Fruit fly (Drosophila melanogaster) whole organism, embryonic: ENCODE data around the gene ph-p.

ENCODE experiments used
- Atf-2 ChIP-seq: fragments of 200-800 bp; sonication (Bioruptor generic); optimal IDR thresholded peaks from 2 replicates; lab custom pipeline; 2016; ENCODE audit warnings: missing biosample characterization, missing genetic modification characterization
- Bdp1 ChIP-seq: fragments of 200-800 bp; sonication (Bioruptor generic); optimal IDR thresholded peaks from 3 replicates; lab custom pipeline; 2016; ENCODE audit warnings: missing biosample characterization, missing genetic modification characterization
- Blimp-1 ChIP-seq: fragments of 200-800 bp; sonication (Bioruptor generic); optimal IDR thresholded peaks from 3 replicates; lab custom pipeline; 2018; ENCODE audit warnings: missing biosample characterization, missing genetic modification characterization, mild to moderate bottlenecking, moderate library complexity, missing genetic modification reagents
- CG10959 ChIP-seq: fragments of 200-800 bp; sonication (Bioruptor generic); IDR thresholded peaks from 2 replicates; pipeline ENCODE4 v1.3.6; 2022; ENCODE audit warnings: missing biosample characterization, missing genetic modification characterization
- CG11247 ChIP-seq: fragments of 200-800 bp; sonication (Bioruptor generic); IDR thresholded peaks from 2 replicates; pipeline ENCODE4 v1.3.6; 2022; ENCODE audit warnings: missing biosample characterization, missing genetic modification characterization
- CG11398 ChIP-seq: fragments of 200-800 bp; sonication (Bioruptor generic); optimal IDR thresholded peaks from 2 replicates; lab custom pipeline; 2016; ENCODE audit warnings: missing biosample characterization, missing genetic modification characterization
- CG11560 ChIP-seq: fragments of 200-800 bp; sonication (Bioruptor generic); IDR thresholded peaks from 3 replicates; pipeline ENCODE4 v1.3.6; 2022; ENCODE audit warnings: missing biosample characterization, missing genetic modification characterization
- CG15011 ChIP-seq: fragments of 200-800 bp; sonication (Bioruptor generic); optimal IDR thresholded peaks from 3 replicates; lab custom pipeline; 2018; ENCODE audit warnings: missing biosample characterization, mild to moderate bottlenecking, missing genetic modification characterization
- CG17361 ChIP-seq: fragments of 200-800 bp; sonication (Bioruptor generic); IDR thresholded peaks from 3 replicates; pipeline ENCODE4 v1.3.6; 2022; ENCODE audit warnings: missing biosample characterization, missing genetic modification characterization
- CG18764 ChIP-seq: fragments of 200-800 bp; sonication (Bioruptor generic); optimal IDR thresholded peaks from 3 replicates; lab custom pipeline; 2016; ENCODE audit warnings: missing biosample characterization, missing genetic modification characterization
- CG33557 ChIP-seq: fragments of 200-800 bp; sonication (Bioruptor generic); optimal IDR thresholded peaks from 2 replicates; lab custom pipeline; 2019; ENCODE audit warnings: missing biosample characterization, mild to moderate bottlenecking, missing genetic modification characterization, moderate library complexity
- CG34422 ChIP-seq: fragments of 200-800 bp; sonication (Bioruptor generic); IDR thresholded peaks from 3 replicates; pipeline ENCODE4 v1.3.6; 2022; ENCODE audit warnings: missing biosample characterization, missing genetic modification characterization
- CG42726 ChIP-seq: fragments of 200-800 bp; sonication (Bioruptor generic); IDR thresholded peaks from 2 replicates; pipeline ENCODE4 v1.3.6; 2022; ENCODE audit warnings: missing biosample characterization, missing genetic modification characterization; ENCODE audit not compliant: partially characterized antibody
- CG6791 ChIP-seq: fragments of 200-800 bp; sonication (Bioruptor generic); IDR thresholded peaks from 3 replicates; pipeline ENCODE4 v1.3.6; 2022; ENCODE audit warnings: missing biosample characterization, missing genetic modification characterization; ENCODE audit not compliant: partially characterized antibody
- CG7357 ChIP-seq: fragments of 200-800 bp; sonication (Bioruptor generic); IDR thresholded peaks from 3 replicates; pipeline ENCODE4 v1.3.6; 2022; ENCODE audit warnings: missing biosample characterization, missing genetic modification characterization
- CG7987 ChIP-seq: fragments of 200-800 bp; sonication (Bioruptor generic); optimal IDR thresholded peaks from 2 replicates; lab custom pipeline; 2018; ENCODE audit warnings: missing biosample characterization, mild to moderate bottlenecking, missing genetic modification characterization, moderate library complexity
- CG8478 ChIP-seq: fragments of >200 bp; optimal IDR thresholded peaks from 2 replicates; lab custom pipeline; 2018
- CG9215 ChIP-seq: fragments of 200-800 bp; sonication (Bioruptor generic); IDR thresholded peaks from 2 replicates; pipeline ENCODE4 v1.3.6; 2022; ENCODE audit warnings: missing biosample characterization, missing genetic modification characterization
- CG9797 ChIP-seq: fragments of 200-800 bp; sonication (Bioruptor generic); optimal IDR thresholded peaks from 3 replicates; lab custom pipeline; 2018; ENCODE audit warnings: missing biosample characterization, mild to moderate bottlenecking, missing genetic modification characterization
- CG9932 ChIP-seq: fragments of 200-800 bp; sonication (Bioruptor generic); IDR thresholded peaks from 2 replicates; pipeline ENCODE4 v1.3.6; 2022; ENCODE audit warnings: missing biosample characterization, missing genetic modification characterization
- CTCF ChIP-seq: fragments of 200-800 bp; sonication (Bioruptor generic); optimal IDR thresholded peaks from 2 replicates; lab custom pipeline; 2017; ENCODE audit warnings: missing biosample characterization, mild to moderate bottlenecking, missing genetic modification characterization, moderate library complexity
- Camta ChIP-seq: fragments of 200-800 bp; sonication (Bioruptor generic); optimal IDR thresholded peaks from 2 replicates; lab custom pipeline; 2016; ENCODE audit warnings: missing biosample characterization, missing genetic modification characterization
- MTF-1 ChIP-seq: fragments of 200-800 bp; sonication (Bioruptor generic); optimal IDR thresholded peaks from 2 replicates; lab custom pipeline; 2018; ENCODE audit warnings: missing biosample characterization, mild to moderate bottlenecking, missing genetic modification characterization, borderline replicate concordance
- Mad ChIP-seq: fragments of 200-800 bp; sonication (Bioruptor generic); optimal IDR thresholded peaks from 2 replicates; lab custom pipeline; 2016; ENCODE audit warnings: missing biosample characterization, missing genetic modification characterization
- Nf-YC ChIP-seq: fragments of 200-800 bp; optimal IDR thresholded peaks from 3 replicates; lab custom pipeline; 2019; ENCODE audit warnings: missing biosample characterization, mild to moderate bottlenecking, missing genetic modification characterization, moderate library complexity
- Pdp1 ChIP-seq, 2 experiments: fragments of 200-800 bp; sonication (Bioruptor generic); optimal IDR thresholded peaks; 3 replicates each; lab custom pipeline; 2016; ENCODE audit warnings: missing biosample characterization in 2 of 2, missing genetic modification characterization in 2 of 2, mild to moderate bottlenecking in 1 of 2, moderate library complexity in 1 of 2
- Ptx1 ChIP-seq: fragments of 200-800 bp; sonication (Bioruptor generic); IDR thresholded peaks from 2 replicates; pipeline ENCODE4 v1.3.6; 2022; ENCODE audit warnings: missing biosample characterization, missing genetic modification characterization
- Scr ChIP-seq: fragments of 200-800 bp; sonication (Bioruptor generic); IDR thresholded peaks from 2 replicates; pipeline ENCODE4 v1.3.6; 2022; ENCODE audit warnings: missing biosample characterization, missing genetic modification characterization; ENCODE audit not compliant: partially characterized antibody
- Spps ChIP-seq: fragments of 200-800 bp; sonication (Bioruptor generic); optimal IDR thresholded peaks from 2 replicates; lab custom pipeline; 2018; ENCODE audit warnings: missing biosample characterization, mild to moderate bottlenecking, missing genetic modification characterization
- YL-1 ChIP-seq: fragments of 200-800 bp; sonication (Bioruptor generic); optimal IDR thresholded peaks from 3 replicates; lab custom pipeline; 2017; ENCODE audit warnings: missing biosample characterization, mild to moderate bottlenecking, missing genetic modification characterization
- ab ChIP-seq: fragments of 200-800 bp; sonication (Bioruptor generic); optimal IDR thresholded peaks from 2 replicates; lab custom pipeline; 2016; ENCODE audit warnings: missing biosample characterization, missing genetic modification characterization
- ara ChIP-seq: fragments of 200-800 bp; sonication (Bioruptor generic); IDR thresholded peaks from 2 replicates; pipeline ENCODE4 v1.3.6; 2022; ENCODE audit warnings: missing biosample characterization, missing genetic modification characterization
- bcd ChIP-seq: fragments of 200-800 bp; sonication (Bioruptor generic); optimal IDR thresholded peaks from 2 replicates; lab custom pipeline; 2017; ENCODE audit warnings: missing biosample characterization, mild to moderate bottlenecking, missing genetic modification characterization
- bowl ChIP-seq: fragments of 200-800 bp; sonication (Bioruptor generic); IDR thresholded peaks from 2 replicates; pipeline ENCODE4 v1.3.6; 2022; ENCODE audit warnings: missing biosample characterization, missing genetic modification characterization
- btn ChIP-seq: fragments of 200-800 bp; sonication (Bioruptor generic); optimal IDR thresholded peaks from 2 replicates; lab custom pipeline; 2016; ENCODE audit warnings: missing biosample characterization, missing genetic modification characterization
- cad ChIP-seq: fragments of >200 bp; optimal IDR thresholded peaks from 2 replicates; lab custom pipeline; 2017; ENCODE audit warnings: missing biosample characterization, missing genetic modification characterization
- cas ChIP-seq: fragments of 200-800 bp; sonication (Bioruptor generic); IDR thresholded peaks from 2 replicates; pipeline ENCODE4 v1.3.6; 2022; ENCODE audit warnings: missing biosample characterization, missing genetic modification characterization
- chif ChIP-seq, 2 experiments: fragments of 200-800 bp; sonication (Bioruptor generic); optimal IDR thresholded peaks; 3 replicates each; lab custom pipeline; 2016; ENCODE audit warnings: missing biosample characterization in 2 of 2, missing genetic modification characterization in 2 of 2
- chn ChIP-seq: fragments of 200-800 bp; sonication (Bioruptor generic); optimal IDR thresholded peaks from 2 replicates; lab custom pipeline; 2016; ENCODE audit warnings: missing biosample characterization, missing genetic modification characterization
- dan ChIP-seq: fragments of 200-800 bp; sonication (Bioruptor generic); IDR thresholded peaks from 2 replicates; pipeline ENCODE4 v1.3.6; 2022; ENCODE audit warnings: missing biosample characterization, missing genetic modification characterization
- disco-r ChIP-seq: fragments of 200-800 bp; sonication (Bioruptor generic); optimal IDR thresholded peaks from 2 replicates; lab custom pipeline; 2016; ENCODE audit warnings: missing biosample characterization, missing genetic modification characterization
- fd64A ChIP-seq: fragments of 200-800 bp; sonication (Bioruptor generic); optimal IDR thresholded peaks from 3 replicates; lab custom pipeline; 2018; ENCODE audit warnings: missing biosample characterization, mild to moderate bottlenecking, missing genetic modification characterization
- fu2 ChIP-seq: fragments of 200-800 bp; sonication (Bioruptor generic); optimal IDR thresholded peaks from 2 replicates; lab custom pipeline; 2016; ENCODE audit warnings: missing biosample characterization, missing genetic modification characterization
- gcm2 ChIP-seq: fragments of 200-800 bp; sonication (Bioruptor generic); optimal IDR thresholded peaks from 2 replicates; lab custom pipeline; 2016; ENCODE audit warnings: missing biosample characterization, missing genetic modification characterization
- hb ChIP-seq: fragments of 200-800 bp; sonication (Bioruptor generic); IDR thresholded peaks from 3 replicates; pipeline ENCODE4 v1.3.6; 2022; ENCODE audit warnings: missing biosample characterization, missing genetic modification characterization; ENCODE audit not compliant: partially characterized antibody
- hkb ChIP-seq, 2 experiments: fragments of 200-800 bp in 1 of 2; fragments of >200 bp in 1 of 2; sonication (Bioruptor generic) in 1 of 2; IDR thresholded peaks in 1 of 2; optimal IDR thresholded peaks in 1 of 2; 2 replicates each; pipeline versions ENCODE4 v1.3.6 to Lab custom; 2017 to 2022; ENCODE audit warnings: missing biosample characterization in 1 of 2, missing genetic modification characterization in 1 of 2
- hth ChIP-seq: fragments of >200 bp; optimal IDR thresholded peaks from 2 replicates; lab custom pipeline; 2017; ENCODE audit warnings: inconsistent platforms
- lmd ChIP-seq: fragments of 200-800 bp; sonication (Bioruptor generic); IDR thresholded peaks from 2 replicates; pipeline ENCODE4 v1.3.6; 2022; ENCODE audit warnings: missing biosample characterization, missing genetic modification characterization
- sens ChIP-seq: fragments of 200-800 bp; sonication (Bioruptor generic); peaks from one replicate; lab custom pipeline; 2016; ENCODE audit warnings: missing biosample characterization, missing genetic modification characterization
- seq ChIP-seq: fragments of 200-800 bp; sonication (Bioruptor generic); IDR thresholded peaks from 2 replicates; pipeline ENCODE4 v1.3.6; 2022; ENCODE audit warnings: missing biosample characterization, missing genetic modification characterization
- sqz ChIP-seq: fragments of 200-800 bp; sonication (Bioruptor generic); optimal IDR thresholded peaks from 3 replicates; lab custom pipeline; 2018; ENCODE audit warnings: missing biosample characterization, mild to moderate bottlenecking, missing genetic modification characterization
- unc-4 ChIP-seq: fragments of 200-800 bp; sonication (Bioruptor generic); IDR thresholded peaks from 2 replicates; pipeline ENCODE4 v1.3.6; 2022; ENCODE audit warnings: missing biosample characterization, missing genetic modification characterization; ENCODE audit not compliant: partially characterized antibody
- zfh2 ChIP-seq: fragments of 200-800 bp; sonication (Bioruptor generic); optimal IDR thresholded peaks from 2 replicates; lab custom pipeline; 2016; ENCODE audit warnings: missing biosample characterization, missing genetic modification characterization

Gene ph-p

DNA sequence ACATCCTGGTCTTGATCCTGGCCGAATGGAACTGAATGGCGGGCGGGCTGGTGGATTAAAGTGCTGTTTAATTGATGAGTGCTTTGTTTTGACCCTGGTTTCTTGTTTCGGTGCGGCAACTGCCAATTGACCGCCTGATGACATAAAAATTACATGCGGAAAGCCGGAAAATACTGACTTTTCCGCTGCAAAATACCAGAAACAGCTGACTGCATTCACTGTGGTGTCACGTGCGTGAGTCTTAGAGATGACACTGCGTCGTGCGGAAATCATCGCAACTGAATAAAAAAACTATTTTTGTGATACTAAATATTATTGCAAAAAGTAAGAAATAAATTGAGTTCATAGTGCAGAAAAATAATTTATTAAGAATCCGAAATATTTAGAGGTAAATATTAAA, 11.3 kb upstream of the ph-p start, which contains the start of gene bcn92 (continued):
- TF ChIP-seq lmd (no peak; the same call in 1 of the 2 replicates), Scr (GFP tag; lab: Robert Waterston, UW) (peak; percentile 95), CG17361 (GFP tag; lab: Robert Waterston, UW) (peak; percentile 39; the same call in 1 of the 3 replicates), disco-r (GFP tag; lab: Kevin White, UChicago) (no peak), CG11398 (GFP tag; lab: Kevin White, UChicago) (no peak), bowl (GFP tag; lab: Robert Waterston, UW) (no peak), gcm2 (GFP tag; lab: Kevin White, UChicago) (no peak), Pdp1 (GFP tag; optimal IDR thresholded peaks at IDR 0.05; lab: Kevin White, UChicago) (peak; percentile 46 to 90), CG18764 (GFP tag; lab: Kevin White, UChicago) (no peak), sens (GFP tag; lab: Kevin White, UChicago) (peak; percentile 84), ab (GFP tag; lab: Kevin White, UChicago) (no peak), CG15011 (GFP tag; lab: Kevin White, UChicago) (no peak), MTF-1 (GFP tag; lab: Kevin White, UChicago) (no peak), ara (no peak), CG33557 (GFP tag; lab: Kevin White, UChicago) (no peak), unc-4 (peak; percentile 93), Blimp-1 (peak; percentile 20), cad (GFP tag; lab: Kevin White, UChicago) (no peak), chn (GFP tag; lab: Kevin White, UChicago) (peak; percentile 39), fd64A (GFP tag; lab: Kevin White, UChicago) (no peak), fu2 (GFP tag; lab: Kevin White, UChicago) (peak; percentile 21), chif (GFP tag; optimal IDR thresholded peaks at IDR 0.05; lab: Kevin White, UChicago) (peak; percentile 12 to 35), hkb (optimal IDR thresholded peaks at IDR 0.05; lab: Kevin White, UChicago) (no peak), hkb (GFP tag; IDR thresholded peaks at IDR 0.05; lab: Robert Waterston, UW) (no peak), CG9932 (GFP tag; lab: Robert Waterston, UW) (peak; percentile 84), btn (GFP tag; lab: Kevin White, UChicago) (no peak), CG42726 (GFP tag; lab: Robert Waterston, UW) (peak; percentile 92), CG7357 (GFP tag; lab: Robert Waterston, UW) (no peak), CG11560 (tag; lab: Robert Waterston, UW) (no peak), CG9797 (GFP tag; lab: Kevin White, UChicago) (peak; percentile 80), sqz (GFP tag; lab: Kevin White, UChicago) (peak; percentile 19), bcd (GFP tag; lab: Kevin White, UChicago) (no peak), CG34422 (GFP tag; lab: Robert Waterston, UW) (0 out of 3 replicates have a peak, but pooled peaks have one; percentile 39), Spps (tag; lab: Kevin White, UChicago) (no peak), Atf-2 (GFP tag; lab: Kevin White, UChicago) (peak; percentile 2), cas (0 out of 2 replicates have a peak, but pooled peaks have one; percentile 23), dan (GFP tag; lab: Robert Waterston, UW) (no peak), CTCF (GFP tag; lab: Kevin White, UChicago) (no peak), CG11247 (GFP tag; lab: Robert Waterston, UW) (peak; percentile 47), CG7987 (GFP tag; lab: Kevin White, UChicago) (no peak), YL-1 (peak; percentile 23), Camta (GFP tag; lab: Kevin White, UChicago) (peak; percentile 45), Mad (GFP tag; lab: Kevin White, UChicago) (peak; percentile 39), hth (no peak), Ptx1 (GFP tag; lab: Robert Waterston, UW) (peak; percentile 25; the same call in 1 of the 2 replicates), hb (GFP tag; lab: Robert Waterston, UW) (peak; percentile 87), CG6791 (GFP tag; lab: Robert Waterston, UW) (peak; percentile 95), CG9215 (GFP tag; lab: Robert Waterston, UW) (no peak), Nf-YC (peak; percentile 37), zfh2 (GFP tag; lab: Kevin White, UChicago) (peak; percentile 29), Bdp1 (GFP tag; lab: Kevin White, UChicago) (no peak), seq (no peak), CG10959 (GFP tag; lab: Robert Waterston, UW) (no peak), CG8478 (lab: Kevin White, UChicago) (no peak)
